Fruit fly (Drosophila melanogaster) whole organism, pupa: ENCODE measurements around the gene eIF3f1.

Experiments used
- CG10348 ChIP-seq: fragments of 200-800 bp; sonication (Bioruptor generic); IDR thresholded peaks from 2 replicates; pipeline ENCODE4 v1.3.6; 2022; ENCODE audit warnings: missing biosample characterization, missing genetic modification characterization
- CG12605 ChIP-seq: fragments of 200-800 bp; sonication (Bioruptor generic); IDR thresholded peaks from 2 replicates; pipeline ENCODE4 v1.3.6; 2022; ENCODE audit warnings: missing biosample characterization, missing genetic modification characterization
- CG13204 ChIP-seq: fragments of 200-800 bp; sonication (Bioruptor generic); optimal IDR thresholded peaks from 2 replicates; lab custom pipeline; 2018; ENCODE audit warnings: missing biosample characterization, mild to moderate bottlenecking, missing genetic modification characterization, moderate library complexity
- CG15710 ChIP-seq: fragments of 200-800 bp; sonication (Bioruptor generic); optimal IDR thresholded peaks from 2 replicates; lab custom pipeline; 2018; ENCODE audit warnings: missing biosample characterization, mild to moderate bottlenecking, missing genetic modification characterization, moderate library complexity
- CG32121 ChIP-seq: fragments of 200-800 bp; sonication (Bioruptor generic); IDR thresholded peaks from 2 replicates; pipeline ENCODE4 v1.3.6; 2022; ENCODE audit warnings: missing biosample characterization, missing genetic modification characterization
- CG8159 ChIP-seq: fragments of 200-800 bp; sonication (Bioruptor generic); optimal IDR thresholded peaks from 3 replicates; lab custom pipeline; 2018; ENCODE audit warnings: missing biosample characterization, mild to moderate bottlenecking, missing genetic modification characterization, moderate library complexity
- D1 ChIP-seq: fragments of 200-800 bp; sonication (Bioruptor generic); optimal IDR thresholded peaks from 2 replicates; lab custom pipeline; 2018; ENCODE audit warnings: missing biosample characterization, mild to moderate bottlenecking, missing genetic modification characterization, moderate library complexity
- EcR ChIP-seq: fragments of 200-800 bp; sonication (Bioruptor generic); optimal IDR thresholded peaks from 3 replicates; lab custom pipeline; 2019; ENCODE audit warnings: missing biosample characterization, missing genetic modification characterization, mild to moderate bottlenecking, moderate library complexity, missing genetic modification reagents
- Pif1A ChIP-seq: fragments of 200-800 bp; sonication (Bioruptor generic); optimal IDR thresholded peaks from 3 replicates; lab custom pipeline; 2016; ENCODE audit warnings: missing biosample characterization, missing genetic modification characterization
- Pif1B ChIP-seq: fragments of 200-800 bp; sonication (Bioruptor generic); optimal IDR thresholded peaks from 3 replicates; lab custom pipeline; 2016; ENCODE audit warnings: missing biosample characterization, missing genetic modification characterization
- Snoo ChIP-seq: fragments of 200-800 bp; sonication (Bioruptor generic); optimal IDR thresholded peaks from 3 replicates; lab custom pipeline; 2017; ENCODE audit warnings: missing biosample characterization, mild to moderate bottlenecking, missing genetic modification characterization, inconsistent platforms
- fd96Ca ChIP-seq: fragments of 200-800 bp; sonication (Bioruptor generic); IDR thresholded peaks from 3 replicates; pipeline ENCODE4 v1.3.6; 2022; ENCODE audit warnings: missing biosample characterization, missing genetic modification characterization

dm6 chr3R:4726796-4727195 is 12.8 kb upstream of the eIF3f1 start:
- TF ChIP-seq CG32121 (GFP tag; lab: Robert Waterston, UW) (no peak), EcR (GFP tag; lab: Kevin White, UChicago) (no peak), Pif1B (no peak), D1 (tag; lab: Kevin White, UChicago) (no peak), Snoo (no peak), CG12605 (no peak), CG8159 (tag; lab: Kevin White, UChicago) (no peak), CG13204 (GFP tag; lab: Kevin White, UChicago) (no peak), CG15710 (tag; lab: Kevin White, UChicago) (no peak), fd96Ca (GFP tag; lab: Robert Waterston, UW) (no peak), CG10348 (GFP tag; lab: Robert Waterston, UW) (no peak), Pif1A (GFP tag; lab: Kevin White, UChicago) (no peak)
